Worm (Caenorhabditis elegans): ENCODE measurements around the gene cap-1.

ce11 chrIV:7188030-7188429 lies 42.0 kb downstream of the cap-1 start, which contains the start of gene C42D4.13:
- TF ChIP-seq nhr-11 (tag; optimal IDR thresholded peaks at IDR 0.05), result no peak
- TF ChIP-seq dmd-4 (tag; optimal IDR thresholded peaks at IDR 0.05), result no peak
